Worm (Caenorhabditis elegans): Measurements from ENCODE around the gene clec-170.

ce11 chrIV:1274583-1274982 lies 7.9 kb downstream of the clec-170 start, which contains the start of gene C09E9.1:
- TF ChIP-seq elt-2 (tag; optimal IDR thresholded peaks at IDR 0.05) (no peak), eyg-1 (tag; optimal IDR thresholded peaks at IDR 0.05) (no peak), fkh-10 (GFP tag; optimal IDR thresholded peaks at IDR 0.05) (no peak), ets-4 (tag; optimal IDR thresholded peaks at IDR 0.05) (no peak), nhr-11 (tag; optimal IDR thresholded peaks at IDR 0.05) (no peak), F13H6.1 (tag; optimal IDR thresholded peaks at IDR 0.05) (no peak), ceh-31 (tag; optimal IDR thresholded peaks at IDR 0.05) (peak; percentile 46), ama-1 (optimal IDR thresholded peaks at IDR 0.05) (no peak), lin-11 (tag; optimal IDR thresholded peaks at IDR 0.05) (no peak), fax-1 (tag; optimal IDR thresholded peaks at IDR 0.05) (no peak), sox-4 (tag; optimal IDR thresholded peaks at IDR 0.05) (no peak)
